Worm (Caenorhabditis elegans): ENCODE results near the gene del-5.

DNA sequence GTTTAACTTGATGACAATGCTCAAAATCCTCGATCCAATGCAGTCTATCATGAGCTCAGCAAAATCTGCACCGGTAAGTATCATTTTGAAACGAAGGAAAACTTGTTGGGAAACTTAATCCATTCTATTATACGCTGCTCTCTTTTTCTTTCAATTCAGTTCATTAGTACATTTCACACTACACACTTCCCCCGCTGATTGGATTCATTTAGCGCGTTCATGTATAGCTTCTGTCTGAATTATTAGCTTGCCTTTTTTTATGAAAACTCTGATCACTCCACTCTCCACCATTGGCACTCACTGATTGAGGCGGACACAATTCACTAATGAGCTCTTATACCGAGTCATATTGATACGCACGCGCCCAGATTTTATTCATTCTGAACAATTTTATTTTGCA, 30.2 kb upstream of the del-5 start:
- TF ChIP-seq dao-5 (tag; optimal IDR thresholded peaks at IDR 0.05) = no peak
- no peak for TF ChIP-seq W03F9.2 (tag; optimal IDR thresholded peaks at IDR 0.05)
- no peak for TF ChIP-seq him-1 (tag; optimal IDR thresholded peaks at IDR 0.05)
